Fruit fly (Drosophila melanogaster) whole organism, embryonic: ENCODE data around the gene CG10232.

Experiments
- Ada2b ChIP-seq: fragments of 200-800 bp; sonication (Bioruptor generic); IDR thresholded peaks from 2 replicates; pipeline ENCODE4 v1.3.6; 2022; ENCODE audit warnings: missing biosample characterization, missing genetic modification characterization
- BtbVII ChIP-seq: fragments of 200-800 bp; sonication (Bioruptor generic); optimal IDR thresholded peaks from 3 replicates; lab custom pipeline; 2017; ENCODE audit warnings: missing biosample characterization, mild to moderate bottlenecking, missing genetic modification characterization
- C15 ChIP-seq: fragments of 200-800 bp; sonication (Bioruptor generic); IDR thresholded peaks from 3 replicates; pipeline ENCODE4 v1.3.6; 2022; ENCODE audit warnings: missing biosample characterization, missing genetic modification characterization
- CG11085 ChIP-seq: fragments of 200-800 bp; sonication (Bioruptor generic); IDR thresholded peaks from 2 replicates; pipeline ENCODE4 v1.3.6; 2022; ENCODE audit warnings: missing biosample characterization, missing genetic modification characterization
- CG11456 ChIP-seq: fragments of 200-800 bp; sonication (Bioruptor generic); IDR thresholded peaks from 3 replicates; pipeline ENCODE4 v1.3.6; 2022; ENCODE audit warnings: missing biosample characterization, missing genetic modification characterization
- CG12104 ChIP-seq: fragments of 200-800 bp; sonication (Bioruptor generic); optimal IDR thresholded peaks from 3 replicates; lab custom pipeline; 2016; ENCODE audit warnings: missing biosample characterization, missing genetic modification characterization
- CG1233 ChIP-seq: fragments of 200-800 bp; sonication (Bioruptor generic); optimal IDR thresholded peaks from 4 replicates; lab custom pipeline; 2018; ENCODE audit warnings: missing biosample characterization, mild to moderate bottlenecking, missing genetic modification characterization
- CG12659 ChIP-seq: fragments of 200-800 bp; sonication (Bioruptor generic); optimal IDR thresholded peaks from 3 replicates; lab custom pipeline; 2017; ENCODE audit warnings: mild to moderate bottlenecking, missing biosample characterization, missing genetic modification reagents, missing genetic modification characterization
- CG1602 ChIP-seq: fragments of 200-800 bp; sonication (Bioruptor generic); optimal IDR thresholded peaks from 3 replicates; lab custom pipeline; 2016; ENCODE audit warnings: missing biosample characterization, missing genetic modification characterization
- CG16815 ChIP-seq: fragments of 200-800 bp; sonication (Bioruptor generic); optimal IDR thresholded peaks from 3 replicates; lab custom pipeline; 2017; ENCODE audit warnings: missing biosample characterization, mild to moderate bottlenecking, missing genetic modification characterization
- CG17361 ChIP-seq: fragments of 200-800 bp; sonication (Bioruptor generic); IDR thresholded peaks from 3 replicates; pipeline ENCODE4 v1.3.6; 2022; ENCODE audit warnings: missing biosample characterization, missing genetic modification characterization
- CG17829 ChIP-seq: fragments of 200-800 bp; optimal IDR thresholded peaks from 2 replicates; lab custom pipeline; 2019; ENCODE audit warnings: missing biosample characterization, mild to moderate bottlenecking, missing genetic modification characterization, moderate library complexity
- CG2875 ChIP-seq: fragments of 200-800 bp; sonication (Bioruptor generic); optimal IDR thresholded peaks from 2 replicates; lab custom pipeline; 2017; ENCODE audit warnings: missing biosample characterization, mild to moderate bottlenecking, missing genetic modification characterization, missing genetic modification reagents
- CG3065 ChIP-seq: fragments of 200-800 bp; sonication (Bioruptor generic); optimal IDR thresholded peaks from 2 replicates; lab custom pipeline; 2016; ENCODE audit warnings: missing biosample characterization, missing genetic modification characterization
- CG3726 ChIP-seq: fragments of 200-800 bp; sonication (Bioruptor generic); IDR thresholded peaks from 3 replicates; pipeline ENCODE4, ENCODE4 v1.3.6; 2022; ENCODE audit warnings: missing biosample characterization, missing genetic modification characterization
- CG4404 ChIP-seq: fragments of 200-800 bp; sonication (Bioruptor generic); IDR thresholded peaks from 2 replicates; pipeline ENCODE4 v1.3.6; 2022; ENCODE audit warnings: missing biosample characterization, missing genetic modification characterization
- CG6689 ChIP-seq: fragments of 200-800 bp; sonication (Bioruptor generic); IDR thresholded peaks from 2 replicates; pipeline ENCODE4 v1.3.6; 2022; ENCODE audit warnings: missing biosample characterization, missing genetic modification characterization
- CG6791 ChIP-seq: fragments of 200-800 bp; sonication (Bioruptor generic); IDR thresholded peaks from 3 replicates; pipeline ENCODE4 v1.3.6; 2022; ENCODE audit warnings: missing biosample characterization, missing genetic modification characterization; ENCODE audit not compliant: partially characterized antibody
- CG7556 ChIP-seq: fragments of 200-800 bp; sonication (Bioruptor generic); optimal IDR thresholded peaks from 2 replicates; lab custom pipeline; 2017; ENCODE audit warnings: missing biosample characterization, mild to moderate bottlenecking, missing genetic modification characterization
- CG7745 ChIP-seq: fragments of 200-800 bp; sonication (Bioruptor generic); optimal IDR thresholded peaks from 2 replicates; lab custom pipeline; 2018; ENCODE audit warnings: missing biosample characterization, mild to moderate bottlenecking, missing genetic modification characterization, moderate library complexity
- CG8290 ChIP-seq, 3 experiments: fragments of 200-800 bp; sonication (Bioruptor generic); optimal IDR thresholded peaks; 2 replicates each; lab custom pipeline; 2016 to 2019; ENCODE audit warnings: missing biosample characterization in 3 of 3, missing genetic modification characterization in 3 of 3, mild to moderate bottlenecking in 2 of 3, moderate library complexity in 1 of 3
- Chrac-16 ChIP-seq: fragments of 200-800 bp; sonication (Bioruptor generic); optimal IDR thresholded peaks from 3 replicates; lab custom pipeline; 2016; ENCODE audit warnings: missing biosample characterization, missing genetic modification characterization
- Dref ChIP-seq: fragments of 200-800 bp; sonication (Bioruptor generic); IDR thresholded peaks from 2 replicates; pipeline ENCODE4 v1.3.6; 2022; ENCODE audit warnings: missing biosample characterization, missing genetic modification characterization
- Drgx ChIP-seq: fragments of 200-800 bp; sonication (Bioruptor generic); IDR thresholded peaks from 2 replicates; pipeline ENCODE4 v1.3.6; 2022; ENCODE audit warnings: missing biosample characterization, missing genetic modification characterization
- Ets65A ChIP-seq: fragments of 200-800 bp; sonication (Bioruptor generic); peaks from one replicate; lab custom pipeline; 2016; ENCODE audit warnings: missing biosample characterization, missing genetic modification characterization
- HLH3B ChIP-seq: fragments of 200-800 bp; sonication (Bioruptor generic); IDR thresholded peaks from 2 replicates; pipeline ENCODE4 v1.3.6; 2022; ENCODE audit warnings: missing biosample characterization, missing genetic modification characterization
- NK7.1 ChIP-seq: fragments of 200-800 bp; sonication (Bioruptor generic); optimal IDR thresholded peaks from 3 replicates; lab custom pipeline; 2016; ENCODE audit warnings: missing biosample characterization, missing genetic modification characterization
- Nf-YC ChIP-seq: fragments of 200-800 bp; optimal IDR thresholded peaks from 3 replicates; lab custom pipeline; 2019; ENCODE audit warnings: missing biosample characterization, mild to moderate bottlenecking, missing genetic modification characterization, moderate library complexity
- Pdp1 ChIP-seq, 2 experiments: fragments of 200-800 bp; sonication (Bioruptor generic); optimal IDR thresholded peaks; 3 replicates each; lab custom pipeline; 2016; ENCODE audit warnings: missing biosample characterization in 2 of 2, missing genetic modification characterization in 2 of 2, mild to moderate bottlenecking in 1 of 2, moderate library complexity in 1 of 2
- Rfx ChIP-seq: fragments of 200-800 bp; sonication (Bioruptor generic); IDR thresholded peaks from 2 replicates; pipeline ENCODE4 v1.3.6; 2022; ENCODE audit warnings: missing biosample characterization, missing genetic modification characterization
- Side ChIP-seq: fragments of 200-800 bp; sonication (Bioruptor generic); optimal IDR thresholded peaks from 2 replicates; lab custom pipeline; 2016; ENCODE audit warnings: missing biosample characterization, missing genetic modification characterization
- Xbp1 ChIP-seq: fragments of 200-800 bp; sonication (Bioruptor generic); optimal IDR thresholded peaks from 3 replicates; lab custom pipeline; 2016; ENCODE audit warnings: missing biosample characterization, mild to moderate bottlenecking, missing genetic modification characterization
- cas ChIP-seq: fragments of 200-800 bp; sonication (Bioruptor generic); IDR thresholded peaks from 2 replicates; pipeline ENCODE4 v1.3.6; 2022; ENCODE audit warnings: missing biosample characterization, missing genetic modification characterization
- caup ChIP-seq: fragments of 200-800 bp; sonication (Bioruptor generic); optimal IDR thresholded peaks from 3 replicates; lab custom pipeline; 2017; ENCODE audit warnings: missing biosample characterization, mild to moderate bottlenecking, missing genetic modification characterization, moderate library complexity; ENCODE audit not compliant: severe bottlenecking
- cg ChIP-seq: fragments of 200-800 bp; sonication (Bioruptor generic); optimal IDR thresholded peaks from 3 replicates; lab custom pipeline; 2019; ENCODE audit warnings: missing biosample characterization, mild to moderate bottlenecking, missing genetic modification characterization, moderate library complexity
- ftz-f1 ChIP-seq: fragments of 200-800 bp; sonication (Bioruptor generic); optimal IDR thresholded peaks from 2 replicates; lab custom pipeline; 2016; ENCODE audit warnings: missing biosample characterization, missing genetic modification characterization
- gce ChIP-seq: fragments of 200-800 bp; sonication (Bioruptor generic); IDR thresholded peaks from 3 replicates; pipeline ENCODE4 v1.3.6; 2022; ENCODE audit warnings: missing biosample characterization, missing genetic modification characterization
- gem ChIP-seq: fragments of 200-800 bp; sonication (Bioruptor generic); optimal IDR thresholded peaks from 2 replicates; lab custom pipeline; 2019; ENCODE audit warnings: missing biosample characterization, mild to moderate bottlenecking, missing genetic modification characterization, moderate library complexity
- grau ChIP-seq: fragments of 200-800 bp; optimal IDR thresholded peaks from 3 replicates; lab custom pipeline; 2019; ENCODE audit warnings: missing biosample characterization, mild to moderate bottlenecking, missing genetic modification characterization, moderate library complexity
- gsb ChIP-seq: fragments of 200-800 bp; sonication (Bioruptor generic); IDR thresholded peaks from 2 replicates; pipeline ENCODE4 v1.3.6; 2022; ENCODE audit warnings: missing biosample characterization, missing genetic modification characterization
- hkb ChIP-seq, 2 experiments: fragments of 200-800 bp in 1 of 2; fragments of >200 bp in 1 of 2; sonication (Bioruptor generic) in 1 of 2; IDR thresholded peaks in 1 of 2; optimal IDR thresholded peaks in 1 of 2; 2 replicates each; pipeline versions ENCODE4 v1.3.6 to Lab custom; 2017 to 2022; ENCODE audit warnings: missing biosample characterization in 1 of 2, missing genetic modification characterization in 1 of 2
- knrl ChIP-seq: fragments of 200-800 bp; sonication (Bioruptor generic); IDR thresholded peaks from 3 replicates; pipeline ENCODE4 v1.3.6; 2022; ENCODE audit warnings: missing biosample characterization, missing genetic modification characterization; ENCODE audit not compliant: partially characterized antibody
- mam ChIP-seq: fragments of 200-800 bp; sonication (Bioruptor generic); optimal IDR thresholded peaks from 3 replicates; lab custom pipeline; 2016; ENCODE audit warnings: missing biosample characterization, missing genetic modification characterization
- nom ChIP-seq: fragments of 200-800 bp; sonication (Bioruptor generic); optimal IDR thresholded peaks from 2 replicates; lab custom pipeline; 2017; ENCODE audit warnings: missing biosample characterization, missing genetic modification characterization, mild to moderate bottlenecking, moderate library complexity, missing genetic modification reagents
- pan ChIP-seq, 4 experiments: fragments of >200 bp in 3 of 4; fragments of 200-800 bp in 1 of 4; sonication (Bioruptor generic) in 1 of 4; optimal IDR thresholded peaks in 3 of 4; IDR thresholded peaks in 1 of 4; 2 replicates each; pipeline versions ENCODE4 v1.3.6 to Lab custom; 2017 to 2022; ENCODE audit warnings: missing biosample characterization in 2 of 4, missing genetic modification characterization in 2 of 4, mixed read lengths in 1 of 4
- prd ChIP-seq, 3 experiments: fragments of >200 bp in 2 of 3; fragments of 200-800 bp in 1 of 3; sonication (Bioruptor generic) in 1 of 3; optimal IDR thresholded peaks in 2 of 3; IDR thresholded peaks in 1 of 3; 2 replicates in 2 of 3; 3 replicates in 1 of 3; pipeline versions ENCODE4 v1.3.6 to Lab custom; 2017 to 2022; ENCODE audit warnings: missing biosample characterization in 1 of 3, missing genetic modification characterization in 1 of 3
- slou ChIP-seq: fragments of 200-800 bp; sonication (Bioruptor generic); optimal IDR thresholded peaks from 3 replicates; lab custom pipeline; 2016; ENCODE audit warnings: missing biosample characterization, missing genetic modification characterization
- stc ChIP-seq: fragments of 200-800 bp; sonication (Bioruptor generic); IDR thresholded peaks from 2 replicates; pipeline ENCODE4 v1.3.6; 2022; ENCODE audit warnings: missing biosample characterization, missing genetic modification characterization
- vvl ChIP-seq: fragments of 200-800 bp; sonication (Bioruptor generic); IDR thresholded peaks from 2 replicates; pipeline ENCODE4 v1.3.6; 2022; ENCODE audit warnings: missing biosample characterization, missing genetic modification characterization
- yki ChIP-seq: fragments of >200 bp; optimal IDR thresholded peaks from 3 replicates; lab custom pipeline; 2018

CG10232 gene

dm6 chr3R:23729066-23729465, 7.6 kb upstream of the CG10232 start (continued):
- TF ChIP-seq HLH3B (GFP tag; lab: Robert Waterston, UW) (no peak; the same call in 1 of the 2 replicates), mam (peak; percentile 7), CG17829 (no peak), gem (tag; lab: Kevin White, UChicago) (peak; percentile 9), CG6791 (GFP tag; lab: Robert Waterston, UW) (no peak), CG8290 (GFP tag; optimal IDR thresholded peaks at IDR 0.05; lab: Kevin White, UChicago) (no peak), CG8290 (tag; optimal IDR thresholded peaks at IDR 0.05; lab: Kevin White, UChicago) (peak in 1 of 2 experiments; percentile 78), nom (GFP tag; lab: Kevin White, UChicago) (no peak), CG11085 (GFP tag; lab: Robert Waterston, UW) (no peak), CG4404 (GFP tag; lab: Robert Waterston, UW) (no peak), BtbVII (peak; percentile 77), gsb (no peak), C15 (GFP tag; lab: Robert Waterston, UW) (no peak), CG17361 (GFP tag; lab: Robert Waterston, UW) (no peak), CG16815 (no peak), CG12104 (GFP tag; lab: Kevin White, UChicago) (no peak), NK7.1 (GFP tag; lab: Kevin White, UChicago) (no peak), grau (tag; lab: Kevin White, UChicago) (no peak), cg (GFP tag; lab: Kevin White, UChicago) (no peak), CG1602 (GFP tag; lab: Kevin White, UChicago) (no peak), CG7745 (tag; lab: Kevin White, UChicago) (no peak), ftz-f1 (GFP tag; lab: Kevin White, UChicago) (no peak), Ets65A (no peak), vvl (no peak), hkb (optimal IDR thresholded peaks at IDR 0.05; lab: Kevin White, UChicago) (no peak), hkb (GFP tag; IDR thresholded peaks at IDR 0.05; lab: Robert Waterston, UW) (peak; percentile 54; the same call in 1 of the 2 replicates), stc (no peak), CG6689 (GFP tag; lab: Robert Waterston, UW) (no peak), CG12659 (peak; percentile 29), knrl (GFP tag; lab: Robert Waterston, UW) (no peak), CG3065 (no peak), Ada2b (GFP tag; lab: Robert Waterston, UW) (no peak), prd (optimal IDR thresholded peaks at IDR 0.05; lab: Kevin White, UChicago) (no peak), prd (GFP tag; IDR thresholded peaks at IDR 0.05; lab: Robert Waterston, UW) (no peak), Dref (no peak), CG3726 (GFP tag; lab: Robert Waterston, UW) (no peak), Chrac-16 (GFP tag; lab: Kevin White, UChicago) (no peak), Drgx (GFP tag; lab: Robert Waterston, UW) (no peak), cas (no peak), slou (GFP tag; lab: Kevin White, UChicago) (no peak), CG11456 (GFP tag; lab: Robert Waterston, UW) (no peak; the same call in 2 of the 3 replicates), caup (GFP tag; lab: Kevin White, UChicago) (peak; percentile 78), Rfx (GFP tag; lab: Robert Waterston, UW) (peak; percentile 48; the same call in 1 of the 2 replicates), Xbp1 (GFP tag; lab: Kevin White, UChicago) (no peak), CG1233 (GFP tag; lab: Kevin White, UChicago) (peak; percentile 68), pan (optimal IDR thresholded peaks at IDR 0.05; lab: Kevin White, UChicago) (no peak), pan (GFP tag; optimal IDR thresholded peaks at IDR 0.05 in 1 of 2, IDR thresholded peaks at IDR 0.05 in 1 of 2) (no peak), CG7556 (GFP tag; lab: Kevin White, UChicago) (no peak), Side (GFP tag; lab: Kevin White, UChicago) (no peak), CG2875 (no peak), Pdp1 (GFP tag; optimal IDR thresholded peaks at IDR 0.05; lab: Kevin White, UChicago) (peak in 1 of 2 experiments; percentile 34), gce (peak; percentile 28; the same call in 1 of the 3 replicates), yki (no peak), Nf-YC (tag; lab: Kevin White, UChicago) (no peak)
